Fruit fly (Drosophila melanogaster) whole organism, embryonic: ENCODE data around the gene CG46304.

ENCODE experiments used
- Blimp-1 ChIP-seq: fragments of 200-800 bp; sonication (Bioruptor generic); optimal IDR thresholded peaks from 3 replicates; lab custom pipeline; 2018; ENCODE audit warnings: missing biosample characterization, missing genetic modification characterization, mild to moderate bottlenecking, moderate library complexity, missing genetic modification reagents
- CG10147 ChIP-seq: fragments of 200-800 bp; sonication (Bioruptor generic); optimal IDR thresholded peaks from 2 replicates; lab custom pipeline; 2019; ENCODE audit warnings: missing biosample characterization, mild to moderate bottlenecking, missing genetic modification characterization, moderate library complexity
- CG10654 ChIP-seq: fragments of 200-800 bp; sonication (Bioruptor generic); optimal IDR thresholded peaks from 2 replicates; lab custom pipeline; 2016; ENCODE audit warnings: missing biosample characterization, missing genetic modification characterization
- CG11695 ChIP-seq: fragments of 200-800 bp; sonication (Bioruptor generic); IDR thresholded peaks from 3 replicates; pipeline ENCODE4 v1.3.6; 2022; ENCODE audit warnings: missing biosample characterization, missing genetic modification characterization
- CG12391 ChIP-seq: fragments of 200-800 bp; sonication (Bioruptor generic); optimal IDR thresholded peaks from 3 replicates; lab custom pipeline; 2018; ENCODE audit warnings: missing biosample characterization, mild to moderate bottlenecking, missing genetic modification characterization, moderate library complexity
- CG13287 ChIP-seq: fragments of 200-800 bp; sonication (Bioruptor generic); IDR thresholded peaks from 2 replicates; pipeline ENCODE4 v1.3.6; 2022; ENCODE audit warnings: missing biosample characterization, missing genetic modification characterization; ENCODE audit not compliant: partially characterized antibody
- CG14441 ChIP-seq: fragments of 200-800 bp; sonication (Bioruptor generic); IDR thresholded peaks from 2 replicates; pipeline ENCODE4 v1.3.6; 2022; ENCODE audit warnings: missing biosample characterization, missing genetic modification characterization
- CG1602 ChIP-seq: fragments of 200-800 bp; sonication (Bioruptor generic); optimal IDR thresholded peaks from 3 replicates; lab custom pipeline; 2016; ENCODE audit warnings: missing biosample characterization, missing genetic modification characterization
- CG17802 ChIP-seq: fragments of 200-800 bp; sonication (Bioruptor generic); optimal IDR thresholded peaks from 2 replicates; lab custom pipeline; 2018; ENCODE audit warnings: missing biosample characterization, mild to moderate bottlenecking, missing genetic modification characterization, moderate library complexity
- CG18011 ChIP-seq: fragments of 200-800 bp; sonication (Bioruptor generic); optimal IDR thresholded peaks from 2 replicates; lab custom pipeline; 2017; ENCODE audit warnings: missing biosample characterization, missing genetic modification characterization, mild to moderate bottlenecking, moderate library complexity, missing genotype
- CG30020 ChIP-seq: fragments of 200-800 bp; optimal IDR thresholded peaks from 2 replicates; lab custom pipeline; 2019; ENCODE audit warnings: missing biosample characterization, mild to moderate bottlenecking, missing genetic modification characterization, moderate library complexity
- CG30403 ChIP-seq: fragments of 200-800 bp; sonication (Bioruptor generic); optimal IDR thresholded peaks from 3 replicates; lab custom pipeline; 2016; ENCODE audit warnings: missing biosample characterization, missing genetic modification characterization
- CG30431 ChIP-seq: fragments of 200-800 bp; sonication (Bioruptor generic); optimal IDR thresholded peaks from 2 replicates; lab custom pipeline; 2017; ENCODE audit warnings: missing biosample characterization, missing genetic modification characterization
- CG3065 ChIP-seq: fragments of 200-800 bp; sonication (Bioruptor generic); optimal IDR thresholded peaks from 2 replicates; lab custom pipeline; 2016; ENCODE audit warnings: missing biosample characterization, missing genetic modification characterization
- CG3995 ChIP-seq: fragments of 200-800 bp; sonication (Bioruptor generic); optimal IDR thresholded peaks from 3 replicates; lab custom pipeline; 2016; ENCODE audit warnings: missing biosample characterization, missing genetic modification characterization
- CG4424 ChIP-seq: fragments of 200-800 bp; sonication (Bioruptor generic); optimal IDR thresholded peaks from 3 replicates; lab custom pipeline; 2016; ENCODE audit warnings: missing biosample characterization, missing genetic modification characterization
- CG6175 ChIP-seq: fragments of 200-800 bp; sonication (Bioruptor generic); IDR thresholded peaks from 3 replicates; pipeline ENCODE4 v1.3.6; 2022; ENCODE audit warnings: missing biosample characterization, missing genetic modification characterization
- CG7556 ChIP-seq: fragments of 200-800 bp; sonication (Bioruptor generic); optimal IDR thresholded peaks from 2 replicates; lab custom pipeline; 2017; ENCODE audit warnings: missing biosample characterization, mild to moderate bottlenecking, missing genetic modification characterization
- CG9437 ChIP-seq: fragments of 200-800 bp; sonication (Bioruptor generic); optimal IDR thresholded peaks from 2 replicates; lab custom pipeline; 2018; ENCODE audit warnings: missing biosample characterization, mild to moderate bottlenecking, missing genetic modification characterization
- CG9727 ChIP-seq: fragments of 200-800 bp; sonication (Bioruptor generic); optimal IDR thresholded peaks from 3 replicates; lab custom pipeline; 2017; ENCODE audit warnings: missing biosample characterization, mild to moderate bottlenecking, missing genetic modification characterization
- CHES-1-like ChIP-seq: fragments of 200-800 bp; sonication (Bioruptor generic); optimal IDR thresholded peaks from 2 replicates; lab custom pipeline; 2016; ENCODE audit warnings: missing biosample characterization, missing genetic modification characterization
- CrebB ChIP-seq: fragments of 200-800 bp; sonication (Bioruptor generic); optimal IDR thresholded peaks from 3 replicates; lab custom pipeline; 2018; ENCODE audit warnings: missing biosample characterization, mild to moderate bottlenecking, missing genetic modification characterization
- Ets97D ChIP-seq: fragments of 200-800 bp; sonication (Bioruptor generic); optimal IDR thresholded peaks from 3 replicates; lab custom pipeline; 2016; ENCODE audit warnings: missing biosample characterization, missing genetic modification characterization
- HLH3B ChIP-seq: fragments of 200-800 bp; sonication (Bioruptor generic); IDR thresholded peaks from 2 replicates; pipeline ENCODE4 v1.3.6; 2022; ENCODE audit warnings: missing biosample characterization, missing genetic modification characterization
- HmgD ChIP-seq: fragments of 200-800 bp; sonication (Bioruptor generic); optimal IDR thresholded peaks from 3 replicates; lab custom pipeline; 2016; ENCODE audit warnings: missing biosample characterization, missing genetic modification characterization
- Jarid2 ChIP-seq: fragments of 200-800 bp; sonication (Bioruptor generic); optimal IDR thresholded peaks from 3 replicates; lab custom pipeline; 2017; ENCODE audit warnings: mild to moderate bottlenecking, missing biosample characterization, missing genetic modification reagents, missing genetic modification characterization
- Lpt ChIP-seq: fragments of >200 bp; optimal IDR thresholded peaks from 2 replicates; lab custom pipeline; 2018; ENCODE audit warnings: missing biosample characterization, missing genetic modification characterization
- Mes4 ChIP-seq: fragments of 200-800 bp; sonication (Bioruptor generic); optimal IDR thresholded peaks from 2 replicates; lab custom pipeline; 2016; ENCODE audit warnings: missing biosample characterization, missing genetic modification characterization
- NFAT ChIP-seq: fragments of 200-800 bp; sonication (Bioruptor generic); IDR thresholded peaks from 2 replicates; pipeline ENCODE4 v1.3.6; 2022; ENCODE audit warnings: missing biosample characterization, missing genetic modification characterization
- Optix ChIP-seq: fragments of 200-800 bp; sonication (Bioruptor generic); IDR thresholded peaks from 3 replicates; pipeline ENCODE4 v1.3.6; 2022; ENCODE audit warnings: missing biosample characterization, missing genetic modification characterization
- Ptx1 ChIP-seq: fragments of 200-800 bp; sonication (Bioruptor generic); IDR thresholded peaks from 2 replicates; pipeline ENCODE4 v1.3.6; 2022; ENCODE audit warnings: missing biosample characterization, missing genetic modification characterization
- Rfx ChIP-seq: fragments of 200-800 bp; sonication (Bioruptor generic); IDR thresholded peaks from 2 replicates; pipeline ENCODE4 v1.3.6; 2022; ENCODE audit warnings: missing biosample characterization, missing genetic modification characterization
- Sin3A ChIP-seq: fragments of >200 bp; optimal IDR thresholded peaks from 2 replicates; lab custom pipeline; 2018
- Ssrp ChIP-seq: fragments of 200-800 bp; sonication (Bioruptor generic); optimal IDR thresholded peaks from 2 replicates; lab custom pipeline; 2018; ENCODE audit warnings: missing biosample characterization, mild to moderate bottlenecking, missing genetic modification characterization, moderate library complexity
- YL-1 ChIP-seq: fragments of 200-800 bp; sonication (Bioruptor generic); optimal IDR thresholded peaks from 3 replicates; lab custom pipeline; 2017; ENCODE audit warnings: missing biosample characterization, mild to moderate bottlenecking, missing genetic modification characterization
- ac ChIP-seq: fragments of 200-800 bp; sonication (Bioruptor generic); optimal IDR thresholded peaks from 3 replicates; lab custom pipeline; 2017; ENCODE audit warnings: missing biosample characterization, mild to moderate bottlenecking, missing genetic modification characterization
- amos ChIP-seq: fragments of 200-800 bp; sonication (Bioruptor generic); IDR thresholded peaks from 2 replicates; pipeline ENCODE4 v1.3.6; 2022; ENCODE audit warnings: missing biosample characterization, missing genetic modification characterization; ENCODE audit not compliant: partially characterized antibody
- chinmo ChIP-seq: fragments of 200-800 bp; sonication (Bioruptor generic); IDR thresholded peaks from 4 replicates; pipeline ENCODE4 v1.3.6; 2022; ENCODE audit warnings: missing biosample characterization, missing genetic modification characterization; ENCODE audit not compliant: partially characterized antibody
- crp ChIP-seq, 2 experiments: fragments of 200-800 bp; sonication (Bioruptor generic); optimal IDR thresholded peaks; 2 replicates in 1 of 2; 3 replicates in 1 of 2; lab custom pipeline; 2017; ENCODE audit warnings: missing biosample characterization in 2 of 2, missing genetic modification characterization in 2 of 2, mild to moderate bottlenecking in 1 of 2, moderate library complexity in 1 of 2
- exex ChIP-seq: fragments of 200-800 bp; sonication (Bioruptor generic); optimal IDR thresholded peaks from 4 replicates; lab custom pipeline; 2018; ENCODE audit warnings: missing biosample characterization, mild to moderate bottlenecking, missing genetic modification characterization, moderate library complexity
- gfzf ChIP-seq: fragments of 200-800 bp; sonication (Bioruptor generic); optimal IDR thresholded peaks from 2 replicates; lab custom pipeline; 2016; ENCODE audit warnings: missing biosample characterization, mild to moderate bottlenecking, missing genetic modification characterization, moderate library complexity
- grau ChIP-seq: fragments of 200-800 bp; optimal IDR thresholded peaks from 3 replicates; lab custom pipeline; 2019; ENCODE audit warnings: missing biosample characterization, mild to moderate bottlenecking, missing genetic modification characterization, moderate library complexity
- gro ChIP-seq: fragments of 200-800 bp; sonication (Bioruptor generic); optimal IDR thresholded peaks from 2 replicates; lab custom pipeline; 2016; ENCODE audit warnings: missing biosample characterization, missing genetic modification characterization
- her ChIP-seq: fragments of 200-800 bp; sonication (Bioruptor generic); optimal IDR thresholded peaks from 2 replicates; lab custom pipeline; 2016; ENCODE audit warnings: missing biosample characterization, missing genetic modification characterization
- knrl ChIP-seq: fragments of 200-800 bp; sonication (Bioruptor generic); IDR thresholded peaks from 3 replicates; pipeline ENCODE4 v1.3.6; 2022; ENCODE audit warnings: missing biosample characterization, missing genetic modification characterization; ENCODE audit not compliant: partially characterized antibody
- lmd ChIP-seq: fragments of 200-800 bp; sonication (Bioruptor generic); IDR thresholded peaks from 2 replicates; pipeline ENCODE4 v1.3.6; 2022; ENCODE audit warnings: missing biosample characterization, missing genetic modification characterization
- p53 ChIP-seq: fragments of 200-800 bp; sonication (Bioruptor generic); optimal IDR thresholded peaks from 2 replicates; lab custom pipeline; 2016; ENCODE audit warnings: missing biosample characterization, missing genetic modification characterization
- pfk ChIP-seq: fragments of 200-800 bp; sonication (Bioruptor generic); optimal IDR thresholded peaks from 2 replicates; lab custom pipeline; 2018; ENCODE audit warnings: missing biosample characterization, mild to moderate bottlenecking, missing genetic modification characterization, moderate library complexity
- pho ChIP-seq: fragments of 200-800 bp; sonication (Bioruptor generic); optimal IDR thresholded peaks from 2 replicates; lab custom pipeline; 2016; ENCODE audit warnings: missing biosample characterization, missing genetic modification characterization
- seq ChIP-seq: fragments of 200-800 bp; sonication (Bioruptor generic); IDR thresholded peaks from 2 replicates; pipeline ENCODE4 v1.3.6; 2022; ENCODE audit warnings: missing biosample characterization, missing genetic modification characterization
- tin ChIP-seq: fragments of 200-800 bp; sonication (Bioruptor generic); optimal IDR thresholded peaks from 3 replicates; lab custom pipeline; 2016; ENCODE audit warnings: missing biosample characterization, missing genetic modification characterization
- trem ChIP-seq: fragments of 200-800 bp; optimal IDR thresholded peaks from 3 replicates; lab custom pipeline; 2019; ENCODE audit warnings: missing biosample characterization, mild to moderate bottlenecking, missing genetic modification characterization, moderate library complexity
- twi ChIP-seq: fragments of 200-800 bp; optimal IDR thresholded peaks from 2 replicates; lab custom pipeline; 2019; ENCODE audit warnings: missing biosample characterization, mild to moderate bottlenecking, missing genetic modification characterization, moderate library complexity

The CG46304 gene

DNA sequence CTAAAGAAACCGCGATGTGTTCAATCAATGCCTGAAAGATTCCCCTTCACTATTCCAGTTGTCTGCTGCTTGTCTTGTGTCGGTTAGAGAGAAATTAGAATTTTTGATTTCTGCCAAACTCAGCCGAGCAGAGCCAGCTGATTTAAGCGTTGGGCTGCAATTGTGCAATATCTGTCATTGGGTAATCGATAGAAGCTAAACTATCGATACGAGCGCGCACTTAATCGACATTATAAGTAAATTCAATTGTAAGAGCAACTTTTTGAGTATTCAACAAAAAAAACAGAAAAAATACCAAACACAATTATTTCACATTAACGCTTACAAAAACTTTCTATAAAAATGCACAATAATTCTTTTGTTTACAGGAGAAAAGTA, 2.3 kb upstream of the CG46304 start, which contains the start of gene ssp3 (continued):
- TF ChIP-seq CG30431 (GFP tag; lab: Kevin White, UChicago) = no peak
- no peak for TF ChIP-seq amos (GFP tag; lab: Robert Waterston, UW)
- no peak for TF ChIP-seq CrebB (tag; lab: Kevin White, UChicago)
- no peak for TF ChIP-seq CG1602
- TF ChIP-seq pho = no peak
- no peak for TF ChIP-seq CG10654 (GFP tag; lab: Kevin White, UChicago)
- TF ChIP-seq Mes4 (GFP tag; lab: Kevin White, UChicago) = no peak
- TF ChIP-seq Sin3A (lab: Kevin White, UChicago) = peak; percentile 70
- no peak for TF ChIP-seq Optix (GFP tag; lab: Robert Waterston, UW)
- TF ChIP-seq CG30020 (tag; lab: Kevin White, UChicago) = no peak
- no peak for TF ChIP-seq CG9437
- no peak for TF ChIP-seq Rfx (GFP tag; lab: Robert Waterston, UW)
- TF ChIP-seq CG4424 (GFP tag; lab: Kevin White, UChicago) = no peak
- TF ChIP-seq seq (GFP tag; lab: Robert Waterston, UW) = no peak
- TF ChIP-seq CHES-1-like (GFP tag; lab: Kevin White, UChicago) = no peak
- TF ChIP-seq CG14441 (GFP tag; lab: Robert Waterston, UW) = no peak
- no peak for TF ChIP-seq grau (tag; lab: Kevin White, UChicago)
- peak; percentile 19 for TF ChIP-seq CG3995 (GFP tag; lab: Kevin White, UChicago)
- no peak for TF ChIP-seq pfk (GFP tag; lab: Kevin White, UChicago)
- peak; percentile 62 to 92 for TF ChIP-seq crp (GFP tag; optimal IDR thresholded peaks at IDR 0.05; lab: Kevin White, UChicago)
- peak; percentile 52 for TF ChIP-seq Ets97D (GFP tag; lab: Kevin White, UChicago)
- TF ChIP-seq CG3065 (GFP tag; lab: Kevin White, UChicago) = no peak
- TF ChIP-seq tin = no peak
- no peak for TF ChIP-seq CG17802 (tag; lab: Kevin White, UChicago)
- no peak for TF ChIP-seq CG30403 (GFP tag; lab: Kevin White, UChicago)
- TF ChIP-seq HmgD (GFP tag; lab: Kevin White, UChicago) = no peak
- no peak for TF ChIP-seq Ptx1
- TF ChIP-seq trem (tag; lab: Kevin White, UChicago) = peak; percentile 8
- no peak for TF ChIP-seq her (GFP tag; lab: Kevin White, UChicago)
- TF ChIP-seq p53 (GFP tag; lab: Kevin White, UChicago) = no peak
- TF ChIP-seq knrl (GFP tag; lab: Robert Waterston, UW) = no peak
- TF ChIP-seq Ssrp (tag; lab: Kevin White, UChicago) = no peak
- TF ChIP-seq twi (tag; lab: Kevin White, UChicago) = no peak
- TF ChIP-seq Lpt (GFP tag; lab: Kevin White, UChicago) = no peak
- TF ChIP-seq exex (tag; lab: Kevin White, UChicago) = no peak
- TF ChIP-seq CG7556 (GFP tag; lab: Kevin White, UChicago) = no peak
- TF ChIP-seq Jarid2 (GFP tag; lab: Kevin White, UChicago) = no peak
- TF ChIP-seq NFAT (GFP tag; lab: Robert Waterston, UW) = no peak
- no peak for TF ChIP-seq CG6175 (GFP tag; lab: Robert Waterston, UW)
- no peak for TF ChIP-seq Blimp-1 (GFP tag; lab: Kevin White, UChicago)
- no peak for TF ChIP-seq YL-1 (GFP tag; lab: Kevin White, UChicago)
- TF ChIP-seq CG18011 (GFP tag; lab: Kevin White, UChicago) = no peak
- TF ChIP-seq lmd (GFP tag; lab: Robert Waterston, UW) = no peak
- TF ChIP-seq CG12391 (tag; lab: Kevin White, UChicago) = peak; percentile 39
- TF ChIP-seq chinmo = no peak
- no peak for TF ChIP-seq gro (GFP tag; lab: Kevin White, UChicago)
- TF ChIP-seq HLH3B = no peak
- TF ChIP-seq CG10147 (GFP tag; lab: Kevin White, UChicago) = no peak
- no peak for TF ChIP-seq CG13287 (GFP tag; lab: Robert Waterston, UW)
- TF ChIP-seq CG11695 (GFP tag; lab: Robert Waterston, UW) = no peak
- TF ChIP-seq gfzf (GFP tag; lab: Kevin White, UChicago) = peak; percentile 56
- TF ChIP-seq CG9727 (GFP tag; lab: Kevin White, UChicago) = no peak
- no peak for TF ChIP-seq ac
